Worm (Caenorhabditis elegans): Measurements from ENCODE around the gene suds-3.
A peak's percentile ranks its signal among the peaks of the same experiment; 100 is the strongest.

suds-3 gene

DNA sequence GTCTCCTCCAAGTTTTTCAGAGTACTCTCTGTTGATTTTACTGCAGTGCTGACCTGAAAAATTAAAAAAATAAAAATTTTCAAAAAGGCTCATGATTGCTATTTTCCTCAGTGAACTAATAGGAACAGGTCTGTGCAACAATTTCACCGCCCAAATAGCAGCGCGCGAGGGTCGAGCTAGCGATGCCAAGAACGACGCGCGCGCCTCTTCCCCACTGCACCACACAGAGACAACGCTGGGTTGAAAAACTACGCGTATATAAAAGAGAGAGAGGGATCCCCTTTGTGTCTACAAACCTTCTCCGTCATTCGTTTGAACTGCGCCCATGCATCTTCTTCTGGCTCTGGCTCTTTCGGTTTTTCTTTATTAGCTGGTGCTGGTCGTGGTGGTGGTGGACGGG lies 39.3 kb downstream of the suds-3 start:
- TF ChIP-seq nhr-90 (tag; optimal IDR thresholded peaks at IDR 0.05) (peak; percentile 97), lir-1 (GFP tag; conservative IDR thresholded peaks at IDR 0.05) (peak; percentile 42; the same call in 1 of the 2 replicates), K12H6.12 (tag; optimal IDR thresholded peaks at IDR 0.05) (peak; percentile 80), B0019.2 (GFP tag; conservative IDR thresholded peaks at IDR 0.05) (no peak), attf-6 (GFP tag; IDR thresholded peaks at IDR 0.05) (peak; percentile 40; the same call in 1 of the 2 replicates), sdz-38 (tag; optimal IDR thresholded peaks at IDR 0.05) (peak; percentile 48), him-1 (tag; optimal IDR thresholded peaks at IDR 0.05) (peak; percentile 97), ztf-3 (GFP tag; optimal IDR thresholded peaks at IDR 0.05) (peak; percentile 35), bed-2 (GFP tag; IDR thresholded peaks at IDR 0.05) (no peak), madf-3 (GFP tag; IDR thresholded peaks at IDR 0.05) (peak; percentile 83), somi-1 (GFP tag; optimal IDR thresholded peaks at IDR 0.05) (peak; percentile 85), ccch-3 (GFP tag; optimal IDR thresholded peaks at IDR 0.05) (peak; percentile 49), pha-4 (tag; optimal IDR thresholded peaks at IDR 0.05) (no peak), ets-4 (GFP tag; optimal IDR thresholded peaks at IDR 0.05) (peak; percentile 84), lsl-1 (GFP tag; optimal IDR thresholded peaks at IDR 0.05) (peak; percentile 53), lin-26 (GFP tag; IDR thresholded peaks at IDR 0.05) (peak; percentile 99), tlf-1 (GFP tag; optimal IDR thresholded peaks at IDR 0.05) (peak; percentile 85), ztf-6 (GFP tag; IDR thresholded peaks at IDR 0.05) (peak; percentile 56; the same call in 1 of the 2 replicates), nfya-1 (tag; optimal IDR thresholded peaks at IDR 0.05; ENCODE audit: borderline replicate concordance, insufficient read depth) (no peak), akir-1 (GFP tag; optimal IDR thresholded peaks at IDR 0.05) (peak; percentile 64), madf-10 (tag; optimal IDR thresholded peaks at IDR 0.05) (peak; percentile 85), hlh-12 (tag; optimal IDR thresholded peaks at IDR 0.05) (peak; percentile 74), mel-28 (tag; optimal IDR thresholded peaks at IDR 0.05; ENCODE audit: borderline replicate concordance) (peak; percentile 45), F39B2.1 (GFP tag; IDR thresholded peaks at IDR 0.05) (peak; percentile 47; the same call in 1 of the 2 replicates), ztf-18 (tag; optimal IDR thresholded peaks at IDR 0.05) (peak; percentile 85), Y67H2A.10 (GFP tag; conservative IDR thresholded peaks at IDR 0.05) (peak; percentile 66; the same call in 1 of the 2 replicates), cebp-2 (GFP tag; IDR thresholded peaks at IDR 0.05) (peak; percentile 98), F55B11.4 (tag; optimal IDR thresholded peaks at IDR 0.05; ENCODE audit: borderline replicate concordance, insufficient read depth) (no peak), mxl-1 (tag; optimal IDR thresholded peaks at IDR 0.05) (peak; percentile 98), snpc-1.1 (tag; optimal IDR thresholded peaks at IDR 0.05; ENCODE audit: insufficient read depth) (peak; percentile 65), attf-5 (GFP tag; optimal IDR thresholded peaks at IDR 0.05) (peak; percentile 85), nhr-27 (tag; optimal IDR thresholded peaks at IDR 0.05) (peak; percentile 57), C06A6.2 (GFP tag; conservative IDR thresholded peaks at IDR 0.05) (peak; percentile 61), ceh-27 (GFP tag; optimal IDR thresholded peaks at IDR 0.05) (peak; percentile 78), die-1 (tag; optimal IDR thresholded peaks at IDR 0.05) (peak; percentile 97), hrde-1 (tag; optimal IDR thresholded peaks at IDR 0.05; ENCODE audit: borderline replicate concordance) (peak; percentile 86), gei-17 (GFP tag; optimal IDR thresholded peaks at IDR 0.05) (peak; percentile 27), hmg-20 (GFP tag; IDR thresholded peaks at IDR 0.05) (peak; percentile 90), unc-62 (GFP tag; optimal IDR thresholded peaks at IDR 0.05) (no peak), ceh-100 (GFP tag; IDR thresholded peaks at IDR 0.05) (peak; percentile 76), rcor-1 (GFP tag; IDR thresholded peaks at IDR 0.05) (peak; percentile 69), ceh-79 (tag; optimal IDR thresholded peaks at IDR 0.05) (peak; percentile 94), ceh-58 (GFP tag; IDR thresholded peaks at IDR 0.05) (peak; percentile 95; the same call in 1 of the 2 replicates), B0261.1 (tag; optimal IDR thresholded peaks at IDR 0.05) (peak; percentile 96), repo-1 (tag; optimal IDR thresholded peaks at IDR 0.05) (peak; percentile 94), F10E7.11 (tag; optimal IDR thresholded peaks at IDR 0.05) (peak; percentile 84), hsf-1 (GFP tag; IDR thresholded peaks at IDR 0.05) (peak; percentile 76), ztf-26 (tag; optimal IDR thresholded peaks at IDR 0.05) (peak; percentile 75)
